Worm (Caenorhabditis elegans) whole organism, L1 larva: ENCODE data around the gene C28A5.6.
A peak's percentile ranks its signal among the peaks of the same experiment; 100 is the strongest.

Experiments
- C16A3.4 ChIP-seq: fragments of 150-350 bp; optimal IDR thresholded peaks from 2 replicates; lab custom pipeline; 2014; ENCODE audit warnings: missing biosample characterization, missing genetic modification characterization
- Y116A8C.19 ChIP-seq: sonication (generic microtip); optimal IDR thresholded peaks from 2 replicates; lab custom pipeline; 2016; ENCODE audit warnings: missing compliant biosample characterization, missing genetic modification characterization, borderline replicate concordance
- alr-1 ChIP-seq: fragments of 200-800 bp; sonication (Bioruptor generic); optimal IDR thresholded peaks from 2 replicates; lab custom pipeline; 2018; ENCODE audit warnings: borderline replicate concordance, mild to moderate bottlenecking, missing genetic modification characterization, missing compliant biosample characterization
- blmp-1 ChIP-seq: fragments of 150-350 bp; optimal IDR thresholded peaks from 2 replicates; lab custom pipeline; 2014; ENCODE audit warnings: missing biosample characterization, missing genetic modification characterization
- ceh-82 ChIP-seq, 3 experiments: fragments of 150-350 bp in 1 of 3; sonication (generic microtip) in 2 of 3; optimal IDR thresholded peaks; 2 replicates each; lab custom pipeline; 2014 to 2017; ENCODE audit warnings: missing biosample characterization in 3 of 3, missing genetic modification characterization in 3 of 3
- dsc-1 ChIP-seq: sonication (generic microtip); optimal IDR thresholded peaks from 2 replicates; lab custom pipeline; 2016; ENCODE audit warnings: mild to moderate bottlenecking, missing genetic modification characterization, missing compliant biosample characterization
- efl-1 ChIP-seq, 4 experiments: fragments of 150-350 bp; optimal IDR thresholded peaks in 3 of 4; peaks in 1 of 4; 1 replicate in 1 of 4; 2 replicates in 3 of 4; lab custom pipeline; 2014; ENCODE audit warnings: missing biosample characterization in 2 of 4, missing genetic modification characterization in 2 of 4, missing genetic modification reagents in 2 of 4
- egl-13 ChIP-seq: sonication (generic microtip); optimal IDR thresholded peaks from 2 replicates; lab custom pipeline; 2016; ENCODE audit warnings: missing genotype, missing genetic modification reagents, missing genetic modification characterization, missing compliant biosample characterization
- fkh-4 ChIP-seq: sonication (generic microtip); optimal IDR thresholded peaks from 2 replicates; lab custom pipeline; 2016; ENCODE audit warnings: missing compliant biosample characterization, missing genetic modification characterization, borderline replicate concordance
- fkh-8 ChIP-seq: sonication (generic microtip); optimal IDR thresholded peaks from 2 replicates; lab custom pipeline; 2016; ENCODE audit warnings: mild to moderate bottlenecking, missing genetic modification characterization, missing compliant biosample characterization
- grh-1 ChIP-seq: fragments of 200-800 bp; sonication (Bioruptor generic); IDR thresholded peaks from 2 replicates; pipeline ENCODE4 v1.3.6; 2022; ENCODE audit warnings: missing genetic modification reagents, missing genetic modification characterization, missing compliant biosample characterization
- lin-14 ChIP-seq: fragments of 200-800 bp; sonication (Bioruptor generic); optimal IDR thresholded peaks from 2 replicates; lab custom pipeline; 2018; ENCODE audit warnings: mild to moderate bottlenecking, missing genetic modification characterization, moderate library complexity, missing compliant biosample characterization
- lsy-2 ChIP-seq, 2 experiments: fragments of 150-350 bp; optimal IDR thresholded peaks; 2 replicates each; lab custom pipeline; 2014; ENCODE audit warnings: missing biosample characterization in 2 of 2, missing genetic modification characterization in 2 of 2
- mef-2 ChIP-seq: fragments of 150-350 bp; optimal IDR thresholded peaks from 2 replicates; lab custom pipeline; 2014; ENCODE audit warnings: missing biosample characterization, missing genetic modification characterization
- mep-1 ChIP-seq: fragments of 150-350 bp; optimal IDR thresholded peaks from 2 replicates; lab custom pipeline; 2014; ENCODE audit warnings: missing biosample characterization, missing genetic modification characterization
- nhr-19 ChIP-seq: fragments of 200-800 bp; sonication (Bioruptor generic); conservative IDR thresholded peaks from 2 replicates; pipeline ENCODE4 v1.3.6; 2022; ENCODE audit warnings: missing genetic modification characterization, missing compliant biosample characterization
- nhr-20 ChIP-seq: sonication (generic microtip); optimal IDR thresholded peaks from 2 replicates; lab custom pipeline; 2016; ENCODE audit warnings: mild to moderate bottlenecking, missing genetic modification characterization, missing compliant biosample characterization
- nhr-28 ChIP-seq: fragments of 150-350 bp; optimal IDR thresholded peaks from 2 replicates; lab custom pipeline; 2014; ENCODE audit warnings: missing biosample characterization, missing genetic modification characterization
- nhr-47 ChIP-seq: sonication (generic microtip); optimal IDR thresholded peaks from 2 replicates; lab custom pipeline; 2016; ENCODE audit warnings: mild to moderate bottlenecking, missing genetic modification characterization, moderate library complexity, missing compliant biosample characterization
- nhr-71 ChIP-seq: sonication (generic microtip); optimal IDR thresholded peaks from 2 replicates; lab custom pipeline; 2016; ENCODE audit warnings: mild to moderate bottlenecking, missing genetic modification characterization, moderate library complexity, missing compliant biosample characterization
- nhr-85 ChIP-seq: sonication (generic microtip); peaks from one replicate; lab custom pipeline; 2016; ENCODE audit warnings: missing genetic modification characterization, inconsistent platforms, missing compliant biosample characterization
- nhr-90 ChIP-seq: sonication (generic microtip); optimal IDR thresholded peaks from 2 replicates; lab custom pipeline; 2016; ENCODE audit warnings: mild to moderate bottlenecking, missing genetic modification characterization, missing compliant biosample characterization; ENCODE audit not compliant: poor library complexity
- pag-3 ChIP-seq: sonication (generic microtip); optimal IDR thresholded peaks from 2 replicates; lab custom pipeline; 2017; ENCODE audit warnings: missing genetic modification characterization, mild to moderate bottlenecking, missing compliant biosample characterization, antibody characterized with exemption, borderline replicate concordance; ENCODE audit not compliant: insufficient read depth
- pax-3 ChIP-seq: fragments of 200-800 bp; sonication (Bioruptor generic); optimal IDR thresholded peaks from 2 replicates; lab custom pipeline; 2018; ENCODE audit warnings: mild to moderate bottlenecking, missing genetic modification characterization, moderate library complexity, missing compliant biosample characterization
- rnt-1 ChIP-seq: sonication (generic microtip); optimal IDR thresholded peaks from 2 replicates; lab custom pipeline; 2016; ENCODE audit warnings: mild to moderate bottlenecking, missing genetic modification characterization, moderate library complexity, missing compliant biosample characterization
- skn-1 ChIP-seq: fragments of 150-350 bp; optimal IDR thresholded peaks from 2 replicates; lab custom pipeline; 2014; ENCODE audit warnings: missing biosample characterization, missing genetic modification characterization
- snu-23 ChIP-seq: sonication (generic microtip); optimal IDR thresholded peaks from 2 replicates; lab custom pipeline; 2016; ENCODE audit warnings: missing genetic modification characterization, missing compliant biosample characterization
- sup-37 ChIP-seq: fragments of 200-800 bp; sonication (Bioruptor generic); optimal IDR thresholded peaks from 2 replicates; lab custom pipeline; 2018; ENCODE audit warnings: mild to moderate bottlenecking, missing genetic modification characterization, missing compliant biosample characterization
- swsn-7 ChIP-seq: sonication (generic microtip); optimal IDR thresholded peaks from 2 replicates; lab custom pipeline; 2016; ENCODE audit warnings: missing genetic modification characterization, missing compliant biosample characterization
- tbx-2 ChIP-seq: sonication (generic microtip); optimal IDR thresholded peaks from 2 replicates; lab custom pipeline; 2016; ENCODE audit warnings: missing genetic modification characterization, missing compliant biosample characterization
- tlp-1 ChIP-seq: fragments of 150-350 bp; optimal IDR thresholded peaks from 2 replicates; lab custom pipeline; 2014; ENCODE audit warnings: missing biosample characterization, missing genetic modification characterization
- unc-86 ChIP-seq: sonication (generic microtip); optimal IDR thresholded peaks from 2 replicates; lab custom pipeline; 2016; ENCODE audit warnings: missing genetic modification characterization, missing compliant biosample characterization
- unc-98 ChIP-seq: fragments of 200-800 bp; sonication (Bioruptor generic); IDR thresholded peaks from 2 replicates; pipeline ENCODE4 v1.3.6; 2022; ENCODE audit warnings: missing genetic modification characterization, missing compliant biosample characterization
- xbp-1 ChIP-seq: sonication (generic microtip); optimal IDR thresholded peaks from 2 replicates; lab custom pipeline; 2016; ENCODE audit warnings: missing genetic modification characterization, missing compliant biosample characterization
- ztf-11 ChIP-seq, 2 experiments: sonication (generic microtip); optimal IDR thresholded peaks; 2 replicates each; lab custom pipeline; 2016 to 2017; ENCODE audit warnings: missing genetic modification characterization in 2 of 2, missing biosample characterization in 1 of 2, missing compliant biosample characterization in 1 of 2

Gene C28A5.6

DNA sequence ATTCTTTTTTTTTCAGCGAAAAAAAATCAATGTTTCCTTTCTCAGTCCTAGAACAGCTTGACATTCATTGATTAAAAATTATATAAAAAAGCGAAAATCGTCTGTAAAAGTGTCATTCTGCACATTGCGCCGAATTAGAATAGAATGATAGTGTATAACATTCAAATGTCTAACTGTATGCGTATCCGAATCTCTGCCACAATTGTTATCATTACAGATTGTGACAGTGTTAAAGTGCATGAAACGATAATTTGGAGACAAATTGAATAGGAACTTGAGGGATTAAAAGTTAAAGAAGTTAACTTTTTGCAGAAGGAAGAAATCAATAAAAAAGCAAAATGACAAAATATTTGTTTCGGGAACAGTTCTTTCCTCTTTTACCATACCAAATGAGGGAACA is 39.1 kb upstream of the C28A5.6 start:
- TF ChIP-seq ztf-11 (tag; optimal IDR thresholded peaks at IDR 0.05; lab: Kevin White, UChicago) = no peak
- TF ChIP-seq sup-37 (GFP tag; lab: Kevin White, UChicago) = no peak
- no peak for TF ChIP-seq alr-1
- no peak for TF ChIP-seq nhr-20
- TF ChIP-seq nhr-90 (tag; lab: Kevin White, UChicago) = no peak
- no peak for TF ChIP-seq mef-2 (tag; lab: Kevin White, UChicago)
- no peak for TF ChIP-seq rnt-1
- TF ChIP-seq fkh-8 (tag; lab: Kevin White, UChicago) = no peak
- no peak for TF ChIP-seq efl-1 (optimal IDR thresholded peaks at IDR 0.05; lab: Kevin White, UChicago)
- TF ChIP-seq efl-1 (GFP tag; optimal IDR thresholded peaks at IDR 0.05 in 1 of 2; lab: Kevin White, UChicago) = no peak
- no peak for TF ChIP-seq nhr-28
- TF ChIP-seq C16A3.4 (tag; lab: Kevin White, UChicago) = no peak
- TF ChIP-seq pag-3 (tag; lab: Kevin White, UChicago) = no peak

- no peak for TF ChIP-seq grh-1 (GFP tag; lab: Robert Waterston, UW)
- no peak for TF ChIP-seq C16A3.4 (tag; lab: Kevin White, UChicago)
- no peak for TF ChIP-seq skn-1 (tag; lab: Kevin White, UChicago)
- TF ChIP-seq Y116A8C.19 (tag; lab: Kevin White, UChicago) = no peak
- TF ChIP-seq efl-1 (optimal IDR thresholded peaks at IDR 0.05; lab: Kevin White, UChicago) = no peak
- TF ChIP-seq efl-1 (GFP tag; optimal IDR thresholded peaks at IDR 0.05 in 1 of 2; lab: Kevin White, UChicago) = no peak
- peak; percentile 17 for TF ChIP-seq blmp-1 (tag; lab: Kevin White, UChicago)
- no peak for TF ChIP-seq mef-2 (tag; lab: Kevin White, UChicago)
- no peak for TF ChIP-seq unc-98 (GFP tag; lab: Robert Waterston, UW)
These were observed 38.0 kb upstream of the C28A5.6 start, which contains the start of gene ndg-4 for ce11 chrIII:4467277-4467676. Gene ndg-4 (minus strand): TSS chrIII:4467377.

DNA sequence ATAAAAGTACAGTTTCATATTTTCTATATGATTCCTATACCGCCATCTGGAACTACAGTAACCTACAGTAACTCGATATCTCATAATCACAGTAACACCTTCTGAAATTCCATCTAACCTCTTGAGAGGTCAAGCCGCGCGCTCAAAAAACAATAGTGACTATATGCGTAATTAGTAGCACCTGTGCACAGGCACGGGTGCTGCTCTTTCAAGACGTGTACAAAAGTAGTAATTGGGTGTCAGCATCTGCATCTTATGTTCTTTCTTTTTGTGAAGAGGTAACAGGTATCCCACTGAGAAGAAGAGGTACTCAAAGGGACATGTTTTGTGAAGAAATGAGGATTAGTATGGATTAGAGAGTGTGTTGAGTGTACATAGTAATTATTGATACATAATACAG is 32.0 kb upstream of the C28A5.6 start:
- TF ChIP-seq unc-98 (GFP tag; lab: Robert Waterston, UW) (no peak), dsc-1 (no peak)

ce11 chrIII:4460242-4460641 is 30.9 kb upstream of the C28A5.6 start:
- peak in 1 of 3 experiments; percentile 3 for TF ChIP-seq ceh-82 (tag; optimal IDR thresholded peaks at IDR 0.05; lab: Kevin White, UChicago)
- no peak for TF ChIP-seq xbp-1 (tag; lab: Kevin White, UChicago)
- TF ChIP-seq fkh-8 (tag; lab: Kevin White, UChicago) = peak; percentile 58
- TF ChIP-seq lin-14 (GFP tag; lab: Kevin White, UChicago) = peak; percentile 63
- TF ChIP-seq lsy-2 (tag; optimal IDR thresholded peaks at IDR 0.05; lab: Kevin White, UChicago) = peak in 1 of 2 experiments; percentile 5
- TF ChIP-seq egl-13 (tag; lab: Kevin White, UChicago) = peak; percentile 0
- TF ChIP-seq, all 84 proteins: peak for 5

DNA sequence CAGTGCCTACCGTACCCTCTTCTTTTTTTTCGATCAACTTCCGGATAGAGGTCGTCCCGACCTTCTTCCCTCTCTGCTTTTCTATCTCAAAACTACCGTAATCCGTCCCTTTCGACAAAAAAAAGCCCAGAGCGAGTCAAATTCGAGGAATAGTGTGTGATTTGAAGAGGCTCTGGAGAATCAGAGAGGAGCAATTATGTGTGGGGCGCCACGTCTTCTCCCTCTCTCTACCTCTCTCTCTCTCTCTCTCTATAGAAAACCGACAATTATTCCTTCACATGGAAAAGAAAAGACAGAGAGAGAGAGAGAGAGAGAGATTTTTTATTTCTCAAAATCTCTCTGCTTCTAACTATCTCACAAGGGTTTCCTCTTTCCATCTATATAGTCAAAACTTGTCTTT is 27.3 kb upstream of the C28A5.6 start:
- TF ChIP-seq nhr-19 = peak; percentile 23; the same call in 1 of the 2 replicates
- no peak for TF ChIP-seq unc-98 (GFP tag; lab: Robert Waterston, UW)
- peak; percentile 40 for TF ChIP-seq xbp-1 (tag; lab: Kevin White, UChicago)
- TF ChIP-seq tbx-2 (tag; lab: Kevin White, UChicago) = peak; percentile 1
- TF ChIP-seq lin-14 (GFP tag; lab: Kevin White, UChicago) = peak; percentile 72
- peak; percentile 64 for TF ChIP-seq nhr-71 (tag; lab: Kevin White, UChicago)
- peak; percentile 36 for TF ChIP-seq nhr-47 (tag; lab: Kevin White, UChicago)
- TF ChIP-seq unc-86 (tag; lab: Kevin White, UChicago) = peak; percentile 23
- TF ChIP-seq blmp-1 (tag; lab: Kevin White, UChicago) = peak; percentile 2
- TF ChIP-seq nhr-85 (tag; lab: Kevin White, UChicago) = peak; percentile 96
- peak; percentile 44 for TF ChIP-seq fkh-8 (tag; lab: Kevin White, UChicago)
- TF ChIP-seq ztf-11 (tag; optimal IDR thresholded peaks at IDR 0.05; lab: Kevin White, UChicago) = no peak
- TF ChIP-seq lsy-2 (tag; optimal IDR thresholded peaks at IDR 0.05; lab: Kevin White, UChicago) = peak; percentile 63 to 85
- peak; percentile 57 for TF ChIP-seq swsn-7
- peak; percentile 2 for TF ChIP-seq pax-3 (tag; lab: Kevin White, UChicago)
- peak; percentile 24 to 41 for TF ChIP-seq efl-1 (optimal IDR thresholded peaks at IDR 0.05; lab: Kevin White, UChicago)
- no peak for TF ChIP-seq efl-1 (GFP tag; optimal IDR thresholded peaks at IDR 0.05 in 1 of 2; lab: Kevin White, UChicago)
- TF ChIP-seq grh-1 (GFP tag; lab: Robert Waterston, UW) = peak; percentile 81
- peak; percentile 53 for TF ChIP-seq mep-1
- TF ChIP-seq snu-23 (GFP tag; lab: Kevin White, UChicago) = peak; percentile 28
- peak; percentile 6 for TF ChIP-seq nhr-20
- no peak for TF ChIP-seq tlp-1 (tag; lab: Kevin White, UChicago)
- no peak for TF ChIP-seq skn-1 (tag; lab: Kevin White, UChicago)
- no peak for TF ChIP-seq fkh-4 (tag; lab: Kevin White, UChicago)
- TF ChIP-seq, all 84 proteins: peak for 18
